Worm (Caenorhabditis elegans) whole organism, young adult: ENCODE results near the gene cmtr-1.

Experiments used
- B0019.2 ChIP-seq: fragments of 200-800 bp; sonication (Bioruptor generic); conservative IDR thresholded peaks from 2 replicates; pipeline ENCODE4 v1.3.6; 2022; ENCODE audit warnings: missing genetic modification reagents, missing genetic modification characterization, missing compliant biosample characterization
- F57A8.1 ChIP-seq: fragments of 200-800 bp; sonication (Bioruptor generic); optimal IDR thresholded peaks from 2 replicates; lab custom pipeline; 2018; ENCODE audit warnings: mild to moderate bottlenecking, missing genetic modification characterization, moderate library complexity, missing compliant biosample characterization
- akir-1 ChIP-seq: fragments of 200-800 bp; sonication (Bioruptor generic); optimal IDR thresholded peaks from 2 replicates; lab custom pipeline; 2018; ENCODE audit warnings: mild to moderate bottlenecking, missing genetic modification characterization, moderate library complexity, missing compliant biosample characterization
- ama-1 ChIP-seq, 3 experiments: fragments of 150-350 bp in 1 of 3; sonication (generic microtip) in 2 of 3; optimal IDR thresholded peaks; 2 replicates each; lab custom pipeline; 2014 to 2018; ENCODE audit warnings: missing biosample characterization in 2 of 3, missing genetic modification characterization in 2 of 3, missing genetic modification reagents in 2 of 3
- ceh-79 ChIP-seq: sonication (generic microtip); optimal IDR thresholded peaks from 2 replicates; lab custom pipeline; 2017; ENCODE audit warnings: mild to moderate bottlenecking, missing genetic modification characterization, missing compliant biosample characterization
- ceh-91 ChIP-seq: fragments of 200-800 bp; sonication (Bioruptor generic); IDR thresholded peaks from 2 replicates; pipeline ENCODE4 v1.3.6; 2022; ENCODE audit warnings: missing genetic modification reagents, missing genetic modification characterization, missing compliant biosample characterization
- hmg-1.2 ChIP-seq: fragments of 200-800 bp; sonication (Bioruptor generic); IDR thresholded peaks from 2 replicates; pipeline ENCODE4 v1.3.6; 2022; ENCODE audit warnings: missing genetic modification reagents, missing genetic modification characterization, missing compliant biosample characterization
- lin-54 ChIP-seq: fragments of 200-800 bp; sonication (Bioruptor generic); optimal IDR thresholded peaks from 2 replicates; lab custom pipeline; 2018; ENCODE audit warnings: mild to moderate bottlenecking, missing genetic modification characterization, missing compliant biosample characterization

- TF ChIP-seq ama-1 (optimal IDR thresholded peaks at IDR 0.05; lab: Kevin White, UChicago) (no peak), ama-1 (GFP tag; optimal IDR thresholded peaks at IDR 0.05; lab: Kevin White, UChicago) (no peak), B0019.2 (no peak), hmg-1.2 (GFP tag; lab: Robert Waterston, UW) (no peak), F57A8.1 (GFP tag; lab: Kevin White, UChicago) (no peak), ceh-79 (tag; lab: Kevin White, UChicago) (no peak), akir-1 (GFP tag; lab: Kevin White, UChicago) (no peak), ceh-91 (GFP tag; lab: Robert Waterston, UW) (no peak), lin-54 (GFP tag; lab: Kevin White, UChicago) (no peak)
These were observed 22.5 kb upstream of the cmtr-1 start, which contains the start of gene Y53F4B.10 for ce11 chrII:15003410-15003809.
